Fruit fly (Drosophila melanogaster): ENCODE measurements around the gene CG17167.

DNA sequence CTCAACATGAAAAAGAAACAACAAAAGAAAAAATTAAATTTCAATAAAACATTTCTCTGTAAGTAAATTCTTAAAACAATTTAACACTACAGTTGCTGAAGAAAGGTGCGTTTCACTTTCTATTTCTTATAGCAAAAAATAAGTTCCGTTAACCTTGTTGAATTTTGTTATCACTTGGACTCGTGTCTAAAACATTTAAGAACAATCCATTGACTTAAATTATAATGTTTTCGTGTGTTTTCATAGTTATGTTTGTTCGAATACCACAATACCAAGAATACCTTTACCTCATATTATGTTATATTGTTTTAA is 28.7 kb downstream of the CG17167 start:
- TF ChIP-seq CG6792 (GFP tag; optimal IDR thresholded peaks at IDR 0.05) (no peak), CG7368 (GFP tag; optimal IDR thresholded peaks at IDR 0.05) (no peak), Sox15 (GFP tag; optimal IDR thresholded peaks at IDR 0.05) (no peak), CG16779 (tag; optimal IDR thresholded peaks at IDR 0.05) (no peak), Blimp-1 (GFP tag; optimal IDR thresholded peaks at IDR 0.05) (no peak), CG15336 (GFP tag; IDR thresholded peaks at IDR 0.05) (no peak), CG11294 (GFP tag; IDR thresholded peaks at IDR 0.05) (no peak), topi (GFP tag; optimal IDR thresholded peaks at IDR 0.05) (no peak), CG34406 (GFP tag; optimal IDR thresholded peaks at IDR 0.05) (no peak), achi (GFP tag; optimal IDR thresholded peaks at IDR 0.05) (no peak), CG6163 (GFP tag; IDR thresholded peaks at IDR 0.05) (no peak), svp (GFP tag) (peak; percentile 74), cyc (GFP tag; optimal IDR thresholded peaks at IDR 0.05) (no peak)
